Worm (Caenorhabditis elegans) whole organism, late embryonic: ENCODE measurements around the gene grp-1.

ENCODE experiments used
- K02D7.2 ChIP-seq: sonication (generic microtip); optimal IDR thresholded peaks from 2 replicates; lab custom pipeline; 2017; ENCODE audit warnings: mild to moderate bottlenecking, missing genetic modification characterization, missing compliant biosample characterization
- T23F11.4 ChIP-seq: fragments of 200-800 bp; sonication (Bioruptor generic); optimal IDR thresholded peaks from 2 replicates; lab custom pipeline; 2018; ENCODE audit warnings: mild to moderate bottlenecking, missing genetic modification characterization, missing compliant biosample characterization
- ama-1 ChIP-seq: fragments of 150-350 bp; optimal IDR thresholded peaks from 2 replicates; lab custom pipeline; 2014
- ceh-14 ChIP-seq: sonication (generic microtip); optimal IDR thresholded peaks from 2 replicates; lab custom pipeline; 2016; ENCODE audit warnings: missing genotype, missing genetic modification characterization, missing compliant biosample characterization
- ceh-2 ChIP-seq: sonication (generic microtip); optimal IDR thresholded peaks from 2 replicates; lab custom pipeline; 2016; ENCODE audit warnings: missing genotype, missing genetic modification characterization, missing compliant biosample characterization
- ceh-22 ChIP-seq: sonication (generic microtip); optimal IDR thresholded peaks from 2 replicates; lab custom pipeline; 2017; ENCODE audit warnings: missing biosample characterization, missing genetic modification characterization
- ceh-48 ChIP-seq: sonication (generic microtip); optimal IDR thresholded peaks from 2 replicates; lab custom pipeline; 2016; ENCODE audit warnings: missing genetic modification characterization, inconsistent platforms, missing compliant biosample characterization
- dmd-4 ChIP-seq: sonication (generic microtip); optimal IDR thresholded peaks from 2 replicates; lab custom pipeline; 2016; ENCODE audit warnings: borderline replicate concordance, missing genetic modification characterization, missing compliant biosample characterization
- dve-1 ChIP-seq: sonication (generic microtip); optimal IDR thresholded peaks from 2 replicates; lab custom pipeline; 2017; ENCODE audit warnings: antibody characterized with exemption, mild to moderate bottlenecking, missing genetic modification characterization, missing compliant biosample characterization
- fkh-10 ChIP-seq: fragments of 150-350 bp; optimal IDR thresholded peaks from 2 replicates; lab custom pipeline; 2014; ENCODE audit warnings: missing biosample characterization, missing genetic modification reagents, missing genetic modification characterization
- hlh-30 ChIP-seq: sonication (generic microtip); optimal IDR thresholded peaks from 2 replicates; lab custom pipeline; 2017; ENCODE audit warnings: antibody characterized with exemption, missing genetic modification characterization, missing compliant biosample characterization; ENCODE audit not compliant: insufficient read depth
- hlh-8 ChIP-seq: sonication (generic microtip); optimal IDR thresholded peaks from 2 replicates; lab custom pipeline; 2016; ENCODE audit warnings: missing genotype, missing genetic modification characterization, missing compliant biosample characterization
- lim-6 ChIP-seq: sonication (generic microtip); optimal IDR thresholded peaks from 2 replicates; lab custom pipeline; 2016; ENCODE audit warnings: missing genetic modification characterization, missing compliant biosample characterization
- nfya-1 ChIP-seq: sonication (generic microtip); optimal IDR thresholded peaks from 2 replicates; lab custom pipeline; 2017; ENCODE audit warnings: missing genetic modification characterization, mild to moderate bottlenecking, missing compliant biosample characterization, antibody characterized with exemption, moderate library complexity
- nhr-232 ChIP-seq: sonication (generic microtip); optimal IDR thresholded peaks from 2 replicates; lab custom pipeline; 2016; ENCODE audit warnings: missing genetic modification characterization, missing compliant biosample characterization
- pag-3 ChIP-seq: sonication (generic microtip); optimal IDR thresholded peaks from 2 replicates; lab custom pipeline; 2016; ENCODE audit warnings: missing compliant biosample characterization, missing genetic modification characterization, borderline replicate concordance
- pax-1 ChIP-seq: fragments of 150-350 bp; optimal IDR thresholded peaks from 2 replicates; lab custom pipeline; 2014; ENCODE audit warnings: missing biosample characterization, missing genetic modification characterization
- pha-4 ChIP-seq: fragments of 150-350 bp; optimal IDR thresholded peaks from 2 replicates; lab custom pipeline; 2018; ENCODE audit warnings: missing biosample characterization, missing genetic modification reagents, missing genetic modification characterization
- pqm-1 ChIP-seq: sonication (generic microtip); optimal IDR thresholded peaks from 2 replicates; lab custom pipeline; 2016; ENCODE audit warnings: missing genetic modification characterization, missing compliant biosample characterization
- ref-2 ChIP-seq: sonication (generic microtip); optimal IDR thresholded peaks from 2 replicates; lab custom pipeline; 2016; ENCODE audit warnings: missing genetic modification characterization, missing compliant biosample characterization
- sdc-2 ChIP-seq: sonication (generic microtip); optimal IDR thresholded peaks from 2 replicates; lab custom pipeline; 2016; ENCODE audit warnings: missing genotype, missing genetic modification characterization, missing compliant biosample characterization
- syd-9 ChIP-seq: sonication (generic microtip); optimal IDR thresholded peaks from 2 replicates; lab custom pipeline; 2016; ENCODE audit warnings: mild to moderate bottlenecking, missing genetic modification characterization, moderate library complexity, missing compliant biosample characterization
- tbx-2 ChIP-seq: sonication (generic microtip); optimal IDR thresholded peaks from 2 replicates; lab custom pipeline; 2016; ENCODE audit warnings: missing genetic modification characterization, missing compliant biosample characterization
- tbx-7 ChIP-seq: sonication (generic microtip); optimal IDR thresholded peaks from 2 replicates; lab custom pipeline; 2016; ENCODE audit warnings: missing genotype, missing genetic modification characterization, missing compliant biosample characterization
- ttx-3 ChIP-seq: sonication (generic microtip); optimal IDR thresholded peaks from 2 replicates; lab custom pipeline; 2016; ENCODE audit warnings: missing genetic modification reagents, missing genetic modification characterization, missing compliant biosample characterization
- unc-3 ChIP-seq, 2 experiments: fragments of 200-800 bp in 1 of 2; sonication (Bioruptor generic) in 1 of 2; sonication (generic microtip) in 1 of 2; conservative IDR thresholded peaks in 1 of 2; optimal IDR thresholded peaks in 1 of 2; 2 replicates each; pipeline versions ENCODE4 v1.3.6 to Lab custom; 2016 to 2022; ENCODE audit warnings: missing compliant biosample characterization in 2 of 2, missing genetic modification characterization in 2 of 2, missing genetic modification reagents in 1 of 2
- unc-55 ChIP-seq: sonication (generic microtip); optimal IDR thresholded peaks from 2 replicates; lab custom pipeline; 2017; ENCODE audit warnings: missing biosample characterization, missing genetic modification reagents, missing genetic modification characterization
- zip-5 ChIP-seq: sonication (generic microtip); optimal IDR thresholded peaks from 2 replicates; lab custom pipeline; 2016; ENCODE audit warnings: missing genetic modification characterization, missing compliant biosample characterization
- ztf-16 ChIP-seq: sonication (generic microtip); optimal IDR thresholded peaks from 2 replicates; lab custom pipeline; 2017; ENCODE audit warnings: missing genetic modification characterization, missing compliant biosample characterization

grp-1 gene

ce11 chrIII:8136517-8137099 lies 51.1 kb downstream of the grp-1 start:
- no peak for TF ChIP-seq tbx-2 (tag; lab: Kevin White, UChicago)
- no peak for TF ChIP-seq pqm-1 (tag; lab: Kevin White, UChicago)
- no peak for TF ChIP-seq syd-9 (tag; lab: Kevin White, UChicago)
- peak; percentile 7 for TF ChIP-seq nfya-1 (tag; lab: Kevin White, UChicago)
- TF ChIP-seq ref-2 (tag; lab: Kevin White, UChicago), result no peak
- peak; percentile 33 for TF ChIP-seq hlh-30 (tag; lab: Kevin White, UChicago)
- peak; percentile 24 for TF ChIP-seq ama-1 (lab: Kevin White, UChicago)
- TF ChIP-seq ceh-48, result no peak
- peak; percentile 73 for TF ChIP-seq pax-1 (tag; lab: Kevin White, UChicago)
- TF ChIP-seq lim-6 (tag; lab: Kevin White, UChicago), result no peak
- TF ChIP-seq ceh-22 (tag; lab: Kevin White, UChicago), result peak; percentile 61
- TF ChIP-seq sdc-2, result no peak
- no peak for TF ChIP-seq dmd-4 (tag; lab: Kevin White, UChicago)
- no peak for TF ChIP-seq dve-1
- TF ChIP-seq K02D7.2 (tag; lab: Kevin White, UChicago), result no peak
- TF ChIP-seq pha-4 (tag; lab: Kevin White, UChicago), result no peak
- TF ChIP-seq ttx-3 (tag; lab: Kevin White, UChicago), result no peak
- TF ChIP-seq pag-3 (tag; lab: Kevin White, UChicago), result no peak

ce11 chrIII:8137777-8138176 lies 52.3 kb downstream of the grp-1 start, which contains the start of gene hsp-12.2:
Gene hsp-12.2 (plus strand): TSS chrIII:8138077.
- TF ChIP-seq T23F11.4 (GFP tag; lab: Kevin White, UChicago) (no peak), K02D7.2 (tag; lab: Kevin White, UChicago) (no peak), unc-55 (GFP tag; lab: Kevin White, UChicago) (no peak), nhr-232 (tag; lab: Kevin White, UChicago) (no peak), ref-2 (tag; lab: Kevin White, UChicago) (no peak), hlh-8 (tag; lab: Kevin White, UChicago) (no peak), unc-3 (GFP tag; conservative IDR thresholded peaks at IDR 0.05; lab: Robert Waterston, UW) (no peak), unc-3 (tag; optimal IDR thresholded peaks at IDR 0.05; lab: Kevin White, UChicago) (no peak), zip-5 (tag; lab: Kevin White, UChicago) (no peak), ztf-16 (tag; lab: Kevin White, UChicago) (no peak), ceh-14 (tag; lab: Kevin White, UChicago) (no peak), lim-6 (tag; lab: Kevin White, UChicago) (no peak), fkh-10 (GFP tag; lab: Kevin White, UChicago) (no peak), hlh-30 (tag; lab: Kevin White, UChicago) (no peak), pag-3 (tag; lab: Kevin White, UChicago) (no peak), tbx-7 (tag; lab: Kevin White, UChicago) (no peak), ceh-2 (tag; lab: Kevin White, UChicago) (no peak)
